Fruit fly (Drosophila melanogaster): ENCODE measurements around the gene Tmf.

The Tmf gene

dm6 chrX:6856332-6856995, 12.3 kb downstream of the Tmf start (continued):
- TF ChIP-seq HLH54F (GFP tag; optimal IDR thresholded peaks at IDR 0.05) (no peak), CG14050 (GFP tag; IDR thresholded peaks at IDR 0.05) (peak; percentile 61; the same call in 2 of the 3 replicates), chn (GFP tag; optimal IDR thresholded peaks at IDR 0.05) (no peak), H15 (GFP tag; IDR thresholded peaks at IDR 0.05) (peak; percentile 68; the same call in 2 of the 3 replicates), HLH3B (GFP tag; IDR thresholded peaks at IDR 0.05) (peak; percentile 81), pfk (GFP tag; optimal IDR thresholded peaks at IDR 0.05) (no peak), disco-r (GFP tag; optimal IDR thresholded peaks at IDR 0.05) (no peak), bsh (GFP tag; optimal IDR thresholded peaks at IDR 0.05) (peak in 1 of 2 experiments; percentile 78), grau (tag; optimal IDR thresholded peaks at IDR 0.05) (peak; percentile 79), zen (tag; optimal IDR thresholded peaks at IDR 0.05) (peak; percentile 33), wek (GFP tag; optimal IDR thresholded peaks at IDR 0.05) (no peak), CG17361 (GFP tag; IDR thresholded peaks at IDR 0.05) (peak; percentile 72), CG12391 (tag; optimal IDR thresholded peaks at IDR 0.05) (peak; percentile 68), salm (tag; optimal IDR thresholded peaks at IDR 0.05) (peak; percentile 43), CG1792 (GFP tag; optimal IDR thresholded peaks at IDR 0.05) (no peak), CG5953 (GFP tag; IDR thresholded peaks at IDR 0.05) (peak; percentile 59), gt (GFP tag; IDR thresholded peaks at IDR 0.05) (no peak), CG10321 (GFP tag; IDR thresholded peaks at IDR 0.05) (peak; percentile 68; the same call in 1 of the 2 replicates), Rx (GFP tag; IDR thresholded peaks at IDR 0.05) (peak; percentile 50; the same call in 1 of the 2 replicates), ap (GFP tag; IDR thresholded peaks at IDR 0.05) (peak; percentile 76), Mrtf (GFP tag; IDR thresholded peaks at IDR 0.05) (peak; percentile 51; the same call in 1 of the 3 replicates), NK7.1 (GFP tag; optimal IDR thresholded peaks at IDR 0.05) (no peak), cato (GFP tag; optimal IDR thresholded peaks at IDR 0.05; ENCODE audit: borderline replicate concordance) (no peak), sug (tag; optimal IDR thresholded peaks at IDR 0.05) (peak; percentile 10), Elba2 (GFP tag; optimal IDR thresholded peaks at IDR 0.05) (no peak), CG18619 (GFP tag; optimal IDR thresholded peaks at IDR 0.05) (peak; percentile 67), az2 (GFP tag; optimal IDR thresholded peaks at IDR 0.05) (peak; percentile 48), Ada2b (GFP tag; IDR thresholded peaks at IDR 0.05) (peak; percentile 75), stc (GFP tag; IDR thresholded peaks at IDR 0.05) (peak; percentile 78), row (GFP tag; IDR thresholded peaks at IDR 0.05) (peak; percentile 84), psq (GFP tag; optimal IDR thresholded peaks at IDR 0.05) (no peak), Six4 (GFP tag; optimal IDR thresholded peaks at IDR 0.05) (peak; percentile 34), ato (GFP tag; IDR thresholded peaks at IDR 0.05; ENCODE audit: partially characterized antibody) (no peak), trh (GFP tag; optimal IDR thresholded peaks at IDR 0.05) (peak; percentile 8), CG2120 (GFP tag; optimal IDR thresholded peaks at IDR 0.05) (peak; percentile 55), Antp (GFP tag; optimal IDR thresholded peaks at IDR 0.05) (no peak), CG13287 (GFP tag; IDR thresholded peaks at IDR 0.05; ENCODE audit: partially characterized antibody) (no peak), CG10565 (GFP tag; optimal IDR thresholded peaks at IDR 0.05) (no peak), CG6254 (GFP tag; optimal IDR thresholded peaks at IDR 0.05) (peak; percentile 55), dm (GFP tag; optimal IDR thresholded peaks at IDR 0.05) (no peak), CG18476 (GFP tag; optimal IDR thresholded peaks at IDR 0.05) (peak; percentile 26), klu (GFP tag; IDR thresholded peaks at IDR 0.05) (peak; percentile 50; the same call in 1 of the 2 replicates), sna (GFP tag; IDR thresholded peaks at IDR 0.05; ENCODE audit: partially characterized antibody) (no peak), emc (GFP tag; optimal IDR thresholded peaks at IDR 0.05) (no peak), CG14710 (tag; optimal IDR thresholded peaks at IDR 0.05) (peak; percentile 28), Hr78 (GFP tag; optimal IDR thresholded peaks at IDR 0.05) (no peak), slbo (GFP tag; IDR thresholded peaks at IDR 0.05) (peak; percentile 82), CG1233 (GFP tag; optimal IDR thresholded peaks at IDR 0.05) (peak; percentile 77), CoRest (tag; optimal IDR thresholded peaks at IDR 0.05) (peak; percentile 78), CG13296 (GFP tag; optimal IDR thresholded peaks at IDR 0.05) (peak; percentile 45)

All from whole organism, embryonic.